Fruit fly (Drosophila melanogaster) ovary, adult (tissue): ENCODE measurements around the gene Glut1.

Experiments used
- CG17801 ChIP-seq: fragments of 200-800 bp; optimal IDR thresholded peaks from 2 replicates; lab custom pipeline; 2019; ENCODE audit warnings: missing biosample characterization, mild to moderate bottlenecking, missing genetic modification characterization, moderate library complexity; ENCODE audit not compliant: partially characterized antibody

The Glut1 gene

DNA sequence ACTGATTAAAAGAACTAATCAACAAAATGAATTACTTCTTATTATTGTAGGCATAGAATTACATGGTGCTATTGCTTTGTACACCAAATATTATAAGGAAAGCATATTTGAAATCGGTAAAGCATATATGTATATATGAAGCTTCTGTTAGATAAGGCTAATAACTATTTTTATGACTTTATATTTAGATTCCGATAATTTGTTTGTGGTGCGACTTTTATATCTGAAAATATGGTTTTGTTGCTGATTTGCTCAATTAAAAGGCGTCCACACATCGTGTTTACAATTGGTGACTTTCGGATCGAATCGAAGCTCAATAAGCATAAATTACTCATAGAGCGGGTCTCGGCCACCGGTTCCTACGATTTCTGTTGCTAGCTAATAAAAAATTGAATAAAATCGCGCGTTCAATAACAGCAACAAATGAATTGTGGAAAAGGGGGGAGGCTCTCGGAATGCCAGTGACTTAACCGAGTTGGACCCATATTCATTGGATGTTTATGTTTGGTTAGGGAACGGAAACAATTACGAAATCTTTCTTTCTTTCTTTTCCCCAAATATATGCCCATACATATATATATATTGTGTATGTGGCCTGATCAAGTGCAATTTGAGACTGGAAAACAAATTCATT is 28.1 kb upstream of the Glut1 start:
- no peak for TF ChIP-seq CG17801

DNA sequence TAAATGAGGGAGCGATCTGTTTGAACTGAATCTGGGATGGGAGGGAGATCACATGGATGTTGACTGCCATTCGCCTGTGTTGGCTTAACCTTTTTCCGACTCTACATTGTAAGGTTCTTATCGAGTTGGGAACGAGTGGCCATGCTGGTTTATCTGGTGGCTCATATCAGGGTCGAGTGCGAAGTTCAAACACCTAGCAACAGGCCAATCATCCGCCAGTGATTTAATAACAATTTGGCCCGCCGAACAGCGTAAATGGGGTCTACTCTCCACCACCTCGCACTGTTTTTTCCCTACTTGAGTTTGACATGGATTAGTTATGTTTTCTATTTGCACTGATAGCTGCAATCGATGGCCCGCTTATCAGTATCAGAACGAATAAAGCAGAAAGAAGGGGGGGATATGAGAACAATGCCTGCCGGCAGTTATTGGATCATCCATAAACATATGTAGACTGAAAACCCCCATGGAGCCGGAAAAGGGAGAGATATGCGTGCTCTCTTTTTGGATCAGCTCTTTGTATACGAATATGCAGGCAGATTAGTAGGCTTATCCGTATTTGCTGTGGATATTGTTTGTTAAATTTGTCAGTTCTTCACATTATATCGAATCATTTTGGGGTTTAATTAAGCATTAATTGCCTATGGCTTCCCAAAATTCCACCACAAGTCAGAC is 26.3 kb upstream of the Glut1 start:
- no peak for TF ChIP-seq CG17801

DNA sequence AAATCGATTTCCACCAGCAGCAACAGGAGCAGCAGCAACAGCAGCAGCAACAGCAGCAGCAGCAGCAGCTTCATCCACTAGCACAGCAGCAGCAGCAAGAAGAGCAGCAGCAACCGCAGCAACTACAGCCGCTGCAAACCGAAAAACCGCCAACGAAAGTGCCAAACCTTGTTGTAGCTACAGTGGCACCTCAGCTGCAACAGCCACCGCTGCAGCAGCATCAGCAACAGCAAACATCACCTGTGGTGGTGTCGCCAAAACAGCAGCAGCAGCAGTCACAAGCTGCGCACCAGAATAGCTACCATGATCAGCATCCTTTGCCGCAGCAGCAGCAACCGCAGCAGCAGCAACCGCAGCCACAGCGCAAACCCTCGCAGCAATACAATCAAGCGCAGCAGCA is 25.5 kb upstream of the Glut1 start:
- TF ChIP-seq CG17801: no peak

DNA sequence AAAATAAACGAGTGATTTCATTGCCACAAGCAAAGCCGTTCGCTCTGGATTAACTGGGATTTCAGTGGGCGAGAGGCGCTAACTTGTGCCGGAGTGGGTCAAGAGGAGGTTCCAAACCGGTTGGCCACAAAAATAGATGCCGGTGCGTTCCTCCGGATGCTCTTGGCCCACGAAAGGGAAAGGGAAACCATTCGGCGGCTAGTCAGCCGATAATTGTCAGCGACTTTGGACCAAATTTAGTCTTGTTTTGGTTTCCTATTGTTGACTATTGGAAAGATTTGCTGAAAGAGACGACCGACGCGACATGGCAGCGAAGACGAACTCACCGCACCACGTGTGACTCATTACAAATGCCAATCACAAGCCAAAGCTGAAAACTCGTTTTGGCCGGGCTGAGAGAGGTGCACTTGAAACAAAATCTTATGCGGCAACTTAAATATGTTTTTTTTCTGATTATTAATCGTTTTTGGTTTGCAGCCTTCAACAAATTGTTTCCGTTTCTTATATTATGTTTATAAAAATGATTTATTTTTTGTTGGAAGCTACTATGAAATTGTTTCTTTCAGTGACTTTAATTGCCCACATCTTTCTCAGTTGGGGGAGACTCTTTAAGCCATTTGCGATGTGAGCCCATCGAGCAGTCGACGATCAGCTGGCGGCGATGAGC is 18.4 kb upstream of the Glut1 start, which contains the start of gene CG34056:
Gene CG34056, plus strand, starts transcription at position 638 of the 667 bp plus-strand sequence.
- peak; percentile 65 for TF ChIP-seq CG17801

DNA sequence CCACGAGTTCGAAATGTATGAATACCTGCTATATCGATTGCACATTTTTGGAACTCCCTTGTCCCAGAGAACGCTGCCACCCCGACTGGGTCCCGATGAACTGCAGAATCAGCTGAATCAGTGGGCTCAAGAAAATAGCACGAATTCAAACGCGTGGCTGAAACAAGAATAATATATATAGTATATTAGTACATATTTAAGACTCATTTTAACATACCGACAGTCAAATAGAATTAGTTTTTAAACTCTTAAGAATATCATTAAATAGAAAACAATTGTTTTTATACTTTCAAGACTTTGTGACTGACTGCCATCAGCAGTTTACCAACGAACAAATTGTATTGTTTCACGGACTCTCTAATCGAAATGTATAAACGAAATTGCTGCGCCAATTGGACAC is 16.8 kb upstream of the Glut1 start, which contains the start of gene CG34057:
Gene CG34057, plus strand, starts transcription at position 301 of the 400 bp plus-strand sequence.
- TF ChIP-seq CG17801: no peak

DNA sequence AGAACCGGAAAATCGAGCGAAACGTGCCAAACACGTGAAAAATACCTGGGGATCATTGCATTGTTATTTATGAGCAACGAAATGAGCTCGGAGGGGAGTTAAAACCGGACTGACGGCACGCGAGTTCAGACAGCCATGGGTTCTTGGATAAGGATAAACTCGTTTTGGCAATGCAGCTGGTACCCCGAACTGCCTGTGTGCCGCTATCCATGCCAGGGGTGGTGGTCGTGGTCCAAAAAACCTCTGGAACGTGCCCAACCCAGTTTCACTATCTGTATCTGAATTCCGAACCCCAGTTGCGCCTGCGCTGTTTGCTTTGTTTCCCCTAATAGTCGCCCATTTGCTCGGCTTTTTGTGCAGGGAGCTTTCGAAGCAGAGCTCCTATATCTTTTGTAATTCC is 14.6 kb upstream of the Glut1 start:
- TF ChIP-seq CG17801: no peak

DNA sequence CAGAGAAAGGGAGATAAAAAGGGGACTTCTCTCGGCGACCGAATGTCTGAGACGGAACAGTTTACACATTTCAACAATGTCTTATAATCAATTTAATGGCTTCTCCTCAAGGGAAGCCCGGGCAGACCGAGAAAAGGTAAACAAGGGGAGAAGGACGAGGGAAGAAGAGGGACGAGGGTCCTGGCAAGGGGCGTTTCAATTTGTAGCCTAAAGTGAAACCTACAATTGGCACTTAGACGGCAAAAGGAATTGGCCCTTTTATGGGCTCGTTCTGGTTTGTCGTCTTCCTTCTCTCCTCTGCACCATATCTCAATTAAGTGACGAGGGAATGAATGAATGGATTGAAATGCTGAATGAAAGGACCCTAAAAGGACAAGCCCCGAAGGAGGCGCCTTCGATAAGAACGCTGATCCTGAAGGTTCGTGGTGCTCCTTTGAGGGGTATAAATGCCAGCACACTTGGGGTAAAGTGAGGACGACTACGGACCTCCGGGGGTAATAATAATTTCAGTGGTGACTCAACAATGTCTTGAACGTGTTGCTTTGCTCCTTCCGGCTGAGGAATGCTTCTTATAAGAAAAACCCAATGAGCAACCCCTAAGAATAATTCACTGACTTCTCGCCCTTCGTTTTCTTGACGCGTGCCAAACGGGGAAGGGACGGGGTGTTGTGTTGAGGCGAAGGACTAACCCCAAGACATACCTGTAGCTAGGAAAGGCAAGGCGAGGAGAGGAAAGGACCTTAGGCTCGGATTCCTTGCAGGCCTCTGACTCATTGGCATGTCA is 13.2 kb upstream of the Glut1 start:
- TF ChIP-seq CG17801: no peak

DNA sequence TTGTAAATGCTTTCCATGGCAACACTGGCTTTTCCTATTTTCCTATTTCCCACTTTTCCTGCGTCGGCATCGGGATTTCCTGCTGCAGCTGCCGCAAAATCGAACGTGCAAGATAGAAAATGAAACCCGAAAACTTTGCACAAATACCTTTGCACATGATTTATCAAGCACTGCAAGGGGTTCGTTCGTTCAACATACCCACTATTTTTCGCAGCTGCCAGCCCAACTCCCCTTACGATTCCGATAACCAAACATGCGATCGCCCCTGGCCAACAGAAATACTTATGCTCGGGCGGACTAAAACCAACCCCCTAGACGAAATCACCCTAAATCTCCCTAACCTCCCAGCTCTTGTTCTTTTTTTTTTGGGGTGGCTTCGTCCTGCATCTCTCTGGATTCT is 12.4 kb upstream of the Glut1 start:
- TF ChIP-seq CG17801: no peak

DNA sequence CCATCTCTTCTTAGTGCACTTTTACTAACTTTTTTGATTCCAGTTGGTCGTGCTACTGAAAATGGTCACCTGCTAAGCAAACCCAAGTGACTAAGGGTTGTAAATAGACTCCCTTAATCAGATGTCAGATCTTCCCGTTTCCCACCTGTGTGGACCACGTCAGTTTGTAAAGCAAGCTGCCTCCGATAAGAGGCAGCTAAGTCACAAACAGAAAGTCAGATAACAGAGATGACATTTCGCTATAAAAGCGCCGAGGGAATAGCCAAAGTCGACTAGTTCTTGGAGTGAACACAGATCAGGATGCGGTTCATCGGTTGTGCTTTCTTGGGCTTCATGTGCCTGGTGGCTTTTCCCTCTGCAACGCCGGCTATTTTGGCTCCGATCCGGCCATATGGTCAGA is 11.3 kb upstream of the Glut1 start, which contains the start of gene mat:
Gene mat, plus strand, starts transcription at position 301 of the 400 bp plus-strand sequence.
- TF ChIP-seq CG17801: no peak

DNA sequence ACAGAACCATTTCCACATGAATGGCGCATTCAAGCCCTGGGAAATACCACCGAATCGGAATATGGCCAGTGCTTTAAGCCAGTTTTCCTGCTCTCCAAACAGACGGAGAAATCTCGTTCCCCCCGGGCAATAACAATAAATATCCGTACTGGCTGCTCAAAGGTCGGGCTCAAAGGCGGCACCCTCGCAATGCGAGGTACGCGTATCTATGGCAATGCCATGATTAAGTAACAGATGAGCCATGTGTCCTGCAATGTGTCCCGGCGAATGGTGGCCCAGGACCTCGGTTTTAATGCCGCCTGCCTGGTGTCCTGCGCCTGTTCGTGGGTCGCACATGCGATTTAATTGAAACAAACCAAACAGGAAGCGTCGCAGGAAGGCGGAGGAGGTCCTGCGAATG is 10.0 kb upstream of the Glut1 start:
- no peak for TF ChIP-seq CG17801

DNA sequence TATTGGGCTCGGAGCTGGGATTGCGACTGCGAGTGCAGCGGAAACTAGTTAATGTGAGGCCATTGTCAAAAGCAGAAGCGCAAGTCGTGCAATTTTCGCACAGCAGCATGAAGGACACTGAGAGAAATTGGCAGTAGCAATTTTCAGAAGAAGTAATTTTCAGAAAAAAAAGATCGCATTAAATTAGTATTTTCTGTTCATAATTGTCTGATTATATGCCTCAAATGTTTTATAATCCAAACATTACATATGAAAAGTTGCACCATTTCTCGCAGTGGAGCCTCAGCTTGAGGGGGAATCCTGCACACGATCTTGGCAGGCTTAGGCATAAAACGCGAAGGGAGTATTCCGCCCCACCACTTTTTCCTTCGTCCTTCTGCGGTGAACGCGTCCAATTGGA is 9.5 kb upstream of the Glut1 start:
- TF ChIP-seq CG17801: no peak

DNA sequence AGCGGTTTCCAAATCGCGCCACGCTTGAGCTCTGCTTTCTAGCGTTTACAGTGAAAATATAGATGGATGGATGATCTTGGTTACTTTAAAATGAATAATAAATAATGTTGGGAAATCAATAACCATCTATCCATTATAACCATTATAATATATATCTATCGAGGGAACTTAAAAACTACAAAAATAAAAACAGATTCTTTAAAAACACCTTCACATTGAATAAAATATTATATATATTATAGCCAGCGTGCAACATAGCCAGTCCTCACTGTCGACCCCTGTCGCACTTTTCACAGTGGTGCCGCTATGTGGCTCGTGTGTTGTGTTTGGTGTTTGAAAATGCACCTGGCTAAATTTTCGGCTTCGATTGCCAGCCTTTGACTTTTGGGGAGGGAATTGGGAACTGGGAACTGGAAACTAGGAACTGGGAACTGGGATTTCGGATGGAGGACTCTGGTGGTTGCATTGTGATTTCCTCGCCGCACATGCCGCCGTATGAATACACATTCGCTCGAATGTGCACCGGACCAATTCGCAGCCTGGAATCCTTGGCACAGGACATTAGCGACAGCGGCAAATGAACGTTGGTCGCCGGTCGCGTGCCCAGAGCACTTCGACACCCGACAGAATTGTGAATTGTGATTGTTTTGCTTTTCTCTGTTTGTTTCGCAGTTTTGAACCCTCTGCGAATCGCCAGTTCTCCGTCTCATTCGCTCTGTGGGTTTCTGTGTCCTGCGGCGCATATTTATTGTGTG is 8.7 kb upstream of the Glut1 start:
- TF ChIP-seq CG17801: no peak

DNA sequence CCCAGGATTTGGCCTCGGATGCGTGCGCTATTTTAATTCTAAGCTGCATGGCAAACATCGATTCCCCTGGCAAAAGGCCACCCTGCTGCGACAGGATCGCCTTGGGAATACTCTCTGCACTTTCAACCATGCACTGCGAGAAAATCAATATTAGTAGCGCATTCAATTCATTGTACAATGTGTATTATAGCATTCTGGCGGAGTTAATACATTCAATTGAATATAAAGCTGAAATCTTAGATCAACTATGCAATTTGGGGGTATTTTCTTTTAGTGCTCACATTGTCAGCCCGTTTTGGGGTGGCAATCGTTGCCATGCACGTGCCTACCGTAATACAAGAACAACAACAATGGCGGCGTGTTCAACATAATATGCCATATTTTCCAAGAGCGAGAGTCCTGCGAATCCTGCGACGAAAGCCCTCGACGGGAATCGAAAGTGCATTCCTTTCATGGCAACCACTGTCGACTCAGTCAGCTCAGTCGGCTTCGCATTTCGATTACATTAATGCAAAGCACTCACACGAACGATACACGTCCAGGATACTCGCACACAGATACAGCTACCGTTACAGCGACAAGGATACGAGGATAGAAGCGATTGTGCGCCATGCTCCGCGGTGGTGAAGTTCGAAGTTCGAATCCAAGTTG is 6.1 kb upstream of the Glut1 start:
- TF ChIP-seq CG17801: no peak

DNA sequence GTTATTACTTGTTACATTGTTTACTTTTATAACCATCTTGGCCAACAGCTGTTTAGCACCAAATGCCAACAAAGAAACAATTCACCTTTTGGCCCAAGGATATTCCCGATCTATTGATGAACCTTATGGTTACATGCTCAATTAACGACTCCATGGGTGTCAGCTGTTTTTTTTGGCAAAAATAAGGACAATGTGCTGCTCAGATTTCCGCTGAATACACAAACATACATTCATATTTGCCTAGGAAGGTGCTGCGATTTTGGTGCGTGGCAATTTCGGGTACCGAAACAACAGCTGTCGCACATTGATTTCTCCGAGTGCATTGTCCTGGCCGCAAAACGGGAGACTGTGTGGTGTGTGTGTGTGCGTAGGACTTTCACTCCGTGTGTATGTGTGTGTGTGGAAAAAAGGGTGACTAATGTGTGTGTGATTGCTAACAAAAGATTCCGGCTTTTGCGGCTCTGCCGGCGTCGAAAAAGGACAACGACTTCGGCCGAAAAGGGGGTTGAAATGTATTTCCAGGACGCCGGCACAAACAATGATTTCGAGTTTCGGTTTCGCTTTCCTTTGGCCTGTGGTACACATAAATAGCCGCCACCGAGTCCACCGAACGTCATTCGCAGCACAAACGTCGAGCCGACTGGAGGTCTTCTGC is 5.2 kb upstream of the Glut1 start, which contains the start of gene nerfin-1:
Gene nerfin-1, plus strand, starts transcription at position 605 of the 655 bp plus-strand sequence.
- TF ChIP-seq CG17801: no peak
